Worm (Caenorhabditis elegans): ENCODE results near the gene egli-1.

- TF ChIP-seq nhr-12 (tag; optimal IDR thresholded peaks at IDR 0.05) (no peak), ets-5 (GFP tag; IDR thresholded peaks at IDR 0.05) (no peak), fkh-10 (GFP tag; optimal IDR thresholded peaks at IDR 0.05) (no peak), unc-62 (GFP tag; optimal IDR thresholded peaks at IDR 0.05) (no peak), ztf-11 (tag; optimal IDR thresholded peaks at IDR 0.05) (no peak), nhr-90 (tag; optimal IDR thresholded peaks at IDR 0.05; ENCODE audit: poor library complexity) (peak; percentile 13), mdl-1 (tag; optimal IDR thresholded peaks at IDR 0.05) (no peak), ceh-82 (tag; optimal IDR thresholded peaks at IDR 0.05) (no peak), alr-1 (tag; optimal IDR thresholded peaks at IDR 0.05; ENCODE audit: borderline replicate concordance) (no peak), aha-1 (tag; optimal IDR thresholded peaks at IDR 0.05) (no peak)
Measured at ce11 chrII:9301065-9301464, 22.7 kb upstream of the egli-1 start.

Measured in whole organism, L1 larva.